Fruit fly (Drosophila melanogaster) whole organism, embryonic: Measurements from ENCODE around the gene CG13359.
A peak's percentile ranks its signal among the peaks of the same experiment; 100 is the strongest.

Experiments used
- Awh ChIP-seq: fragments of 200-800 bp; sonication (Bioruptor generic); IDR thresholded peaks from 2 replicates; pipeline ENCODE4, ENCODE4 v1.3.6; 2022; ENCODE audit warnings: missing biosample characterization, missing genetic modification characterization
- Bdp1 ChIP-seq: fragments of 200-800 bp; sonication (Bioruptor generic); optimal IDR thresholded peaks from 3 replicates; lab custom pipeline; 2016; ENCODE audit warnings: missing biosample characterization, missing genetic modification characterization
- C15 ChIP-seq: fragments of 200-800 bp; sonication (Bioruptor generic); IDR thresholded peaks from 3 replicates; pipeline ENCODE4 v1.3.6; 2022; ENCODE audit warnings: missing biosample characterization, missing genetic modification characterization
- CG11085 ChIP-seq: fragments of 200-800 bp; sonication (Bioruptor generic); IDR thresholded peaks from 2 replicates; pipeline ENCODE4 v1.3.6; 2022; ENCODE audit warnings: missing biosample characterization, missing genetic modification characterization
- CG12219 ChIP-seq: fragments of 200-800 bp; sonication (Bioruptor generic); optimal IDR thresholded peaks from 3 replicates; lab custom pipeline; 2018; ENCODE audit warnings: missing biosample characterization, mild to moderate bottlenecking, missing genetic modification characterization
- CG12769 ChIP-seq: fragments of 200-800 bp; sonication (Bioruptor generic); optimal IDR thresholded peaks from 2 replicates; lab custom pipeline; 2019; ENCODE audit warnings: missing biosample characterization, mild to moderate bottlenecking, missing genetic modification characterization, moderate library complexity
- CG13287 ChIP-seq: fragments of 200-800 bp; sonication (Bioruptor generic); IDR thresholded peaks from 2 replicates; pipeline ENCODE4 v1.3.6; 2022; ENCODE audit warnings: missing biosample characterization, missing genetic modification characterization; ENCODE audit not compliant: partially characterized antibody
- CG14965 ChIP-seq: fragments of 200-800 bp; sonication (Bioruptor generic); optimal IDR thresholded peaks from 2 replicates; lab custom pipeline; 2016; ENCODE audit warnings: missing biosample characterization, missing genetic modification characterization, borderline replicate concordance
- CG15073 ChIP-seq: fragments of 200-800 bp; sonication (Bioruptor generic); optimal IDR thresholded peaks from 2 replicates; lab custom pipeline; 2016; ENCODE audit warnings: missing biosample characterization, missing genetic modification characterization
- CG1647 ChIP-seq: fragments of 200-800 bp; sonication (Bioruptor generic); optimal IDR thresholded peaks from 3 replicates; lab custom pipeline; 2016; ENCODE audit warnings: missing biosample characterization, missing genetic modification characterization
- CG17912 ChIP-seq: fragments of 200-800 bp; sonication (Bioruptor generic); optimal IDR thresholded peaks from 2 replicates; lab custom pipeline; 2018; ENCODE audit warnings: missing biosample characterization, mild to moderate bottlenecking, missing genetic modification characterization
- CG30403 ChIP-seq: fragments of 200-800 bp; sonication (Bioruptor generic); optimal IDR thresholded peaks from 3 replicates; lab custom pipeline; 2016; ENCODE audit warnings: missing biosample characterization, missing genetic modification characterization
- CG31224 ChIP-seq: fragments of 200-800 bp; sonication (Bioruptor generic); IDR thresholded peaks from 2 replicates; pipeline ENCODE4 v1.3.6; 2022; ENCODE audit warnings: missing biosample characterization, missing genetic modification characterization
- CG31441 ChIP-seq: fragments of 200-800 bp; sonication (Bioruptor generic); IDR thresholded peaks from 2 replicates; pipeline ENCODE4 v1.3.6; 2022; ENCODE audit warnings: missing biosample characterization, missing genetic modification characterization
- CG4820 ChIP-seq: fragments of 200-800 bp; sonication (Bioruptor generic); optimal IDR thresholded peaks from 3 replicates; lab custom pipeline; 2016; ENCODE audit warnings: missing biosample characterization, missing genetic modification characterization
- CG6689 ChIP-seq: fragments of 200-800 bp; sonication (Bioruptor generic); IDR thresholded peaks from 2 replicates; pipeline ENCODE4 v1.3.6; 2022; ENCODE audit warnings: missing biosample characterization, missing genetic modification characterization
- CG6854 ChIP-seq: fragments of 200-800 bp; sonication (Bioruptor generic); optimal IDR thresholded peaks from 3 replicates; lab custom pipeline; 2017; ENCODE audit warnings: missing biosample characterization, mild to moderate bottlenecking, missing genetic modification characterization
- CG9727 ChIP-seq: fragments of 200-800 bp; sonication (Bioruptor generic); optimal IDR thresholded peaks from 3 replicates; lab custom pipeline; 2017; ENCODE audit warnings: missing biosample characterization, mild to moderate bottlenecking, missing genetic modification characterization
- CTCF ChIP-seq: fragments of 200-800 bp; sonication (Bioruptor generic); optimal IDR thresholded peaks from 2 replicates; lab custom pipeline; 2017; ENCODE audit warnings: missing biosample characterization, mild to moderate bottlenecking, missing genetic modification characterization, moderate library complexity
- Dek ChIP-seq: fragments of 200-800 bp; sonication (Bioruptor generic); optimal IDR thresholded peaks from 3 replicates; lab custom pipeline; 2019; ENCODE audit warnings: missing biosample characterization, mild to moderate bottlenecking, missing genetic modification characterization, moderate library complexity
- Drgx ChIP-seq: fragments of 200-800 bp; sonication (Bioruptor generic); IDR thresholded peaks from 2 replicates; pipeline ENCODE4 v1.3.6; 2022; ENCODE audit warnings: missing biosample characterization, missing genetic modification characterization
- E2f2 ChIP-seq: fragments of 200-800 bp; sonication (Bioruptor generic); IDR thresholded peaks from 2 replicates; pipeline ENCODE4 v1.3.6; 2022; ENCODE audit warnings: missing biosample characterization, missing genetic modification characterization
- ERR ChIP-seq: fragments of 200-800 bp; sonication (Bioruptor generic); optimal IDR thresholded peaks from 2 replicates; lab custom pipeline; 2016; ENCODE audit warnings: missing biosample characterization, missing genetic modification characterization
- H15 ChIP-seq: fragments of 200-800 bp; sonication (Bioruptor generic); IDR thresholded peaks from 3 replicates; pipeline ENCODE4 v1.3.6; 2022; ENCODE audit warnings: missing biosample characterization, missing genetic modification characterization
- NC2α ChIP-seq: fragments of 200-800 bp; sonication (Bioruptor generic); optimal IDR thresholded peaks from 2 replicates; lab custom pipeline; 2016; ENCODE audit warnings: missing biosample characterization, missing genetic modification characterization
- Xrp1 ChIP-seq: fragments of 200-800 bp; sonication (Bioruptor generic); IDR thresholded peaks from 2 replicates; pipeline ENCODE4 v1.3.6; 2022; ENCODE audit warnings: missing biosample characterization, missing genetic modification characterization
- bbx ChIP-seq: fragments of 200-800 bp; sonication (Bioruptor generic); IDR thresholded peaks from 2 replicates; pipeline ENCODE4 v1.3.6; 2022; ENCODE audit warnings: missing biosample characterization, missing genetic modification characterization; ENCODE audit not compliant: partially characterized antibody
- cad ChIP-seq: fragments of >200 bp; optimal IDR thresholded peaks from 2 replicates; lab custom pipeline; 2017; ENCODE audit warnings: missing biosample characterization, missing genetic modification characterization
- chm ChIP-seq: fragments of 200-800 bp; sonication (Bioruptor generic); IDR thresholded peaks from 2 replicates; pipeline ENCODE4 v1.3.6; 2022; ENCODE audit warnings: missing biosample characterization, missing genetic modification characterization
- corto ChIP-seq: fragments of 200-800 bp; sonication (Bioruptor generic); optimal IDR thresholded peaks from 2 replicates; lab custom pipeline; 2016; ENCODE audit warnings: missing biosample characterization, mild to moderate bottlenecking, missing genetic modification characterization, moderate library complexity
- dysf ChIP-seq: fragments of 200-800 bp; sonication (Bioruptor generic); IDR thresholded peaks from 3 replicates; pipeline ENCODE4 v1.3.6; 2022; ENCODE audit warnings: missing biosample characterization, missing genetic modification characterization
- emc ChIP-seq: fragments of 200-800 bp; sonication (Bioruptor generic); optimal IDR thresholded peaks from 2 replicates; lab custom pipeline; 2016; ENCODE audit warnings: missing biosample characterization, missing genetic modification characterization
- eyg ChIP-seq: fragments of 200-800 bp; sonication (Bioruptor generic); optimal IDR thresholded peaks from 3 replicates; lab custom pipeline; 2016; ENCODE audit warnings: missing biosample characterization, missing genetic modification characterization
- fd64A ChIP-seq: fragments of 200-800 bp; sonication (Bioruptor generic); optimal IDR thresholded peaks from 3 replicates; lab custom pipeline; 2018; ENCODE audit warnings: missing biosample characterization, mild to moderate bottlenecking, missing genetic modification characterization
- gcm ChIP-seq: fragments of 200-800 bp; sonication (Bioruptor generic); optimal IDR thresholded peaks from 2 replicates; lab custom pipeline; 2019; ENCODE audit warnings: missing biosample characterization, mild to moderate bottlenecking, missing genetic modification characterization, moderate library complexity
- hkb ChIP-seq, 2 experiments: fragments of 200-800 bp in 1 of 2; fragments of >200 bp in 1 of 2; sonication (Bioruptor generic) in 1 of 2; IDR thresholded peaks in 1 of 2; optimal IDR thresholded peaks in 1 of 2; 2 replicates each; pipeline versions ENCODE4 v1.3.6 to Lab custom; 2017 to 2022; ENCODE audit warnings: missing biosample characterization in 1 of 2, missing genetic modification characterization in 1 of 2
- kay ChIP-seq: fragments of 200-800 bp; sonication (Bioruptor generic); optimal IDR thresholded peaks from 2 replicates; lab custom pipeline; 2016; ENCODE audit warnings: missing biosample characterization, missing genetic modification characterization
- lov ChIP-seq, 2 experiments: fragments of 200-800 bp in 1 of 2; fragments of >200 bp in 1 of 2; sonication (Bioruptor generic) in 1 of 2; IDR thresholded peaks in 1 of 2; optimal IDR thresholded peaks in 1 of 2; 2 replicates in 1 of 2; 3 replicates in 1 of 2; pipeline versions ENCODE4 v1.3.6 to Lab custom; 2017 to 2022; ENCODE audit warnings: missing biosample characterization in 1 of 2, missing genetic modification characterization in 1 of 2
- nau ChIP-seq: fragments of 200-800 bp; sonication (Bioruptor generic); optimal IDR thresholded peaks from 3 replicates; lab custom pipeline; 2017; ENCODE audit warnings: missing biosample characterization, mild to moderate bottlenecking, missing genetic modification characterization, missing genetic modification reagents
- nerfin-2 ChIP-seq: fragments of 200-800 bp; sonication (Bioruptor generic); IDR thresholded peaks from 2 replicates; pipeline ENCODE4 v1.3.6; 2022; ENCODE audit warnings: missing biosample characterization, missing genetic modification characterization; ENCODE audit not compliant: partially characterized antibody
- pita ChIP-seq: fragments of 200-800 bp; sonication (Bioruptor generic); optimal IDR thresholded peaks from 2 replicates; lab custom pipeline; 2017; ENCODE audit warnings: missing biosample characterization, mild to moderate bottlenecking, missing genetic modification characterization
- sc ChIP-seq, 3 experiments: fragments of >200 bp in 2 of 3; fragments of 200-800 bp in 1 of 3; sonication (Bioruptor generic) in 1 of 3; optimal IDR thresholded peaks; 2 replicates in 2 of 3; 3 replicates in 1 of 3; lab custom pipeline; 2017; ENCODE audit warnings: mild to moderate bottlenecking in 1 of 3, missing biosample characterization in 1 of 3, missing genetic modification characterization in 1 of 3, missing genetic modification reagents in 1 of 3
- schlank ChIP-seq: fragments of 200-800 bp; sonication (Bioruptor generic); optimal IDR thresholded peaks from 2 replicates; lab custom pipeline; 2018; ENCODE audit warnings: missing biosample characterization, mild to moderate bottlenecking, missing genetic modification characterization
- shn ChIP-seq: fragments of 200-800 bp; sonication (Bioruptor generic); optimal IDR thresholded peaks from 3 replicates; lab custom pipeline; 2016; ENCODE audit warnings: missing biosample characterization, missing genetic modification characterization
- tll ChIP-seq, 2 experiments: fragments of 200-800 bp in 1 of 2; fragments of >200 bp in 1 of 2; sonication (Bioruptor generic) in 1 of 2; optimal IDR thresholded peaks; 2 replicates each; lab custom pipeline; 2017 to 2019; ENCODE audit warnings: missing biosample characterization in 2 of 2, missing genetic modification characterization in 2 of 2, mild to moderate bottlenecking in 1 of 2, moderate library complexity in 1 of 2
- vfl ChIP-seq: fragments of 200-800 bp; sonication (Bioruptor generic); optimal IDR thresholded peaks from 2 replicates; lab custom pipeline; 2016; ENCODE audit warnings: missing biosample characterization, missing genetic modification characterization
- wdn ChIP-seq: fragments of 200-800 bp; sonication (Bioruptor generic); IDR thresholded peaks from 2 replicates; pipeline ENCODE4 v1.3.6; 2022; ENCODE audit warnings: missing biosample characterization, missing genetic modification characterization
- zen2 ChIP-seq: fragments of 200-800 bp; sonication (Bioruptor generic); IDR thresholded peaks from 3 replicates; pipeline ENCODE4 v1.3.6; 2022; ENCODE audit warnings: missing biosample characterization, missing genetic modification characterization; ENCODE audit not compliant: partially characterized antibody

Gene CG13359

DNA sequence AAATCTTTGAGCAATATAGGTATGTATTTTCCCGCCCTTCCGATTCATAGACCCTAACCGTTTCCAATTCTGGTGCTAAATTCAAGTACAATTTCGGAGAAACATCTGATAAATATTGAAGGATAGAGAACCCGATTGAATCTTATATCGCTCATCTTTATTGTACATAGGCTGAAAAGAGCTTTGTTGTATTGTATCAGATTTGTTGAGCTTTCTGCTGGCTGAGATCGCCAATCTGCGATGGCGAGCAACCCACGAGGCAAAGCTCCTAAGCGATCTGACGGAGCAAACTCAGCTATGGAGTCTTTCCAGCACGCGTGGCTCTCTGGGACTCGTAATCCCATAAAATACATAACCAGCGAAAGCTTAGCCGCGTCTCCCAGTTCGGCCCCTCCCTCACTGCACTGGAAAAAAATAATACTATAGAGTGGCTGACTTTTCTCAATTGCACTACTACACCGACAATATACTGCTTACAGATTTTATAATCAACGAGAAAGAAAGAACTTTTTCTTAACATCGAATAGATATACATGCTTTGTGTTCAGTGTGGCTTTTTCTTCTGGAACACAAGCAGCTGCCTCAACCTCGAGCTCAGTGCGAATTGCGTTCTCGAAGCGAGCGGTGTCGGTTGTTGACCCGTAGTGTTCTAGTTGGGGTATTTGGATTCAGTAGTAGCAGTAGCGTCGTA lies 47.5 kb downstream of the CG13359 start (continued):
- TF ChIP-seq kay (GFP tag; lab: Kevin White, UChicago) (peak; percentile 67), CG12219 (GFP tag; lab: Kevin White, UChicago) (peak; percentile 68), emc (peak; percentile 70), H15 (GFP tag; lab: Robert Waterston, UW) (peak; percentile 67; the same call in 2 of the 3 replicates), Xrp1 (GFP tag; lab: Robert Waterston, UW) (peak; percentile 75), CG17912 (GFP tag; lab: Kevin White, UChicago) (no peak), schlank (tag; lab: Kevin White, UChicago) (peak; percentile 79), tll (GFP tag; optimal IDR thresholded peaks at IDR 0.05; lab: Kevin White, UChicago) (no peak), shn (GFP tag; lab: Kevin White, UChicago) (peak; percentile 75), CG30403 (GFP tag; lab: Kevin White, UChicago) (peak; percentile 84), pita (GFP tag; lab: Kevin White, UChicago) (no peak), CG15073 (GFP tag; lab: Kevin White, UChicago) (no peak), sc (optimal IDR thresholded peaks at IDR 0.05; lab: Kevin White, UChicago) (no peak), sc (GFP tag; optimal IDR thresholded peaks at IDR 0.05; lab: Kevin White, UChicago) (peak; percentile 20), CG11085 (GFP tag; lab: Robert Waterston, UW) (peak; percentile 84), CG9727 (GFP tag; lab: Kevin White, UChicago) (peak; percentile 71), ERR (peak; percentile 91), CG31441 (GFP tag; lab: Robert Waterston, UW) (peak; percentile 67), gcm (GFP tag; lab: Kevin White, UChicago) (peak; percentile 49), NC2α (GFP tag; lab: Kevin White, UChicago) (peak; percentile 8), vfl (GFP tag; lab: Kevin White, UChicago) (peak; percentile 87), CG4820 (GFP tag; lab: Kevin White, UChicago) (peak; percentile 64), lov (optimal IDR thresholded peaks at IDR 0.05; lab: Kevin White, UChicago) (no peak), lov (GFP tag; IDR thresholded peaks at IDR 0.05; lab: Robert Waterston, UW) (no peak), CTCF (GFP tag; lab: Kevin White, UChicago) (peak; percentile 8), hkb (optimal IDR thresholded peaks at IDR 0.05; lab: Kevin White, UChicago) (no peak), hkb (GFP tag; IDR thresholded peaks at IDR 0.05; lab: Robert Waterston, UW) (peak; percentile 87), CG6854 (peak; percentile 70), corto (GFP tag; lab: Kevin White, UChicago) (peak; percentile 81), fd64A (GFP tag; lab: Kevin White, UChicago) (peak; percentile 41), E2f2 (GFP tag; lab: Robert Waterston, UW) (peak; percentile 55), CG31224 (GFP tag; lab: Robert Waterston, UW) (peak; percentile 84), nau (GFP tag; lab: Kevin White, UChicago) (peak; percentile 66), Dek (tag; lab: Kevin White, UChicago) (peak; percentile 89), wdn (GFP tag; lab: Robert Waterston, UW) (peak; percentile 90), cad (no peak), CG12769 (tag; lab: Kevin White, UChicago) (peak; percentile 98), CG14965 (peak; percentile 46), dysf (peak; percentile 90), zen2 (no peak), Bdp1 (GFP tag; lab: Kevin White, UChicago) (peak; percentile 72), C15 (GFP tag; lab: Robert Waterston, UW) (peak; percentile 75; the same call in 2 of the 3 replicates), Awh (peak; percentile 72), CG1647 (GFP tag; lab: Kevin White, UChicago) (peak; percentile 77), chm (GFP tag; lab: Robert Waterston, UW) (peak; percentile 82), bbx (GFP tag; lab: Robert Waterston, UW) (no peak), Drgx (GFP tag; lab: Robert Waterston, UW) (peak; percentile 95), nerfin-2 (GFP tag; lab: Robert Waterston, UW) (no peak), CG6689 (GFP tag; lab: Robert Waterston, UW) (peak; percentile 79), CG13287 (GFP tag; lab: Robert Waterston, UW) (0 out of 2 replicates have a peak, but pooled peaks have one; percentile 26), eyg (GFP tag; lab: Kevin White, UChicago) (peak; percentile 87)
